Worm (Caenorhabditis elegans) whole organism, L1 larva: ENCODE results near the gene T04F3.5.

Source experiments
- C16A3.4 ChIP-seq: fragments of 150-350 bp; optimal IDR thresholded peaks from 2 replicates; lab custom pipeline; 2014; ENCODE audit warnings: missing biosample characterization, missing genetic modification characterization
- dpl-1 ChIP-seq, 3 experiments: fragments of 150-350 bp in 2 of 3; sonication (generic microtip) in 1 of 3; optimal IDR thresholded peaks; 2 replicates each; lab custom pipeline; 2014 to 2017; ENCODE audit warnings: missing biosample characterization in 3 of 3, missing genetic modification characterization in 3 of 3, missing genetic modification reagents in 3 of 3
- elt-3 ChIP-seq, 6 experiments: fragments of 150-350 bp in 1 of 6; sonication (generic microtip); optimal IDR thresholded peaks; 2 replicates each; lab custom pipeline; 2017 to 2018; ENCODE audit warnings: missing biosample characterization in 6 of 6, missing genetic modification characterization in 6 of 6, inconsistent platforms in 1 of 6
- lin-13 ChIP-seq: fragments of 150-350 bp; optimal IDR thresholded peaks from 2 replicates; lab custom pipeline; 2014; ENCODE audit warnings: missing biosample characterization, missing genetic modification reagents, missing genetic modification characterization
- nhr-11 ChIP-seq: fragments of 150-350 bp; optimal IDR thresholded peaks from 2 replicates; lab custom pipeline; 2014; ENCODE audit warnings: missing biosample characterization, missing genetic modification characterization
- nhr-28 ChIP-seq: fragments of 150-350 bp; optimal IDR thresholded peaks from 2 replicates; lab custom pipeline; 2014; ENCODE audit warnings: missing biosample characterization, missing genetic modification characterization
- snpc-4 ChIP-seq: fragments of 150-350 bp; optimal IDR thresholded peaks from 2 replicates; lab custom pipeline; 2014; ENCODE audit warnings: missing biosample characterization, missing genetic modification characterization
- ztf-11 ChIP-seq, 2 experiments: sonication (generic microtip); optimal IDR thresholded peaks; 2 replicates each; lab custom pipeline; 2016 to 2017; ENCODE audit warnings: missing genetic modification characterization in 2 of 2, missing biosample characterization in 1 of 2, missing compliant biosample characterization in 1 of 2
- ztf-4 ChIP-seq: fragments of 150-350 bp; optimal IDR thresholded peaks from 2 replicates; lab custom pipeline; 2014; ENCODE audit warnings: missing biosample characterization, missing genetic modification characterization

DNA sequence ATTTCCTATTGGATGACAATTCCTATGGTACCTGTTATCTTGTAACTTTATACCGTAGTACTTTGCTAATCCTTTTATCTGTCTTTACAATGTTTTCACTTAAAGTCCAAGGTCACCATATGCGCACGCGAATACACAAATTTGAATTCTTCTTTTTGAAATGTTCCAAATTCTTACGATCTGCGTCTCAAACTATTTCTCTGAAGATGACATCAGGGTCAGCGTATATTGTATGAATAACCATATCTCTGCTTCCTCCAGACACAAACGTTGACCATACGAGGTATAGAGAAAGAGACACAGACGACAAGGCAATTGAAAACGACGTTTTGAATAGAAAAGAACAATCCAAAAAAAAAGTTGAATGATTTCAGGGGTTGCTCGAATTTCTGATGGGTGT is 13.5 kb downstream of the T04F3.5 start:
- TF ChIP-seq nhr-28 (tag; lab: Kevin White, UChicago) (no peak), ztf-4 (tag; lab: Kevin White, UChicago) (no peak), snpc-4 (tag; lab: Kevin White, UChicago) (no peak), nhr-11 (tag; lab: Kevin White, UChicago) (no peak), elt-3 (tag; optimal IDR thresholded peaks at IDR 0.05; lab: Kevin White, UChicago) (peak in 1 of 6 experiments; percentile 13), C16A3.4 (no peak), ztf-11 (tag; optimal IDR thresholded peaks at IDR 0.05; lab: Kevin White, UChicago) (no peak), dpl-1 (GFP tag; optimal IDR thresholded peaks at IDR 0.05; lab: Kevin White, UChicago) (no peak), lin-13 (GFP tag; lab: Kevin White, UChicago) (no peak)
